Worm (Caenorhabditis elegans): ENCODE data around the gene lgc-13.

Gene lgc-13

ce11 chrX:12123152-12123551, 14.2 kb downstream of the lgc-13 start, which contains the start of gene T01H10.11:
TSS of gene T01H10.11 (plus strand) at chrX:12123452.
- TF ChIP-seq F57C9.4 (tag; optimal IDR thresholded peaks at IDR 0.05) (no peak), snpc-1.1 (tag; optimal IDR thresholded peaks at IDR 0.05; ENCODE audit: insufficient read depth) (no peak), ceh-79 (tag; optimal IDR thresholded peaks at IDR 0.05) (no peak), B0019.2 (GFP tag; conservative IDR thresholded peaks at IDR 0.05) (no peak), die-1 (tag; optimal IDR thresholded peaks at IDR 0.05) (no peak), ceh-100 (GFP tag; IDR thresholded peaks at IDR 0.05) (no peak), let-607 (tag; optimal IDR thresholded peaks at IDR 0.05) (no peak)

ce11 chrX:12125308-12125707, 16.3 kb downstream of the lgc-13 start, which contains the start of gene lgc-18:
TSS of gene lgc-18 (plus strand) at chrX:12125608.
- TF ChIP-seq B0336.3 (GFP tag; IDR thresholded peaks at IDR 0.05), result no peak
- TF ChIP-seq ztf-22 (GFP tag; optimal IDR thresholded peaks at IDR 0.05), result no peak
- TF ChIP-seq ceh-79 (tag; optimal IDR thresholded peaks at IDR 0.05), result no peak
- TF ChIP-seq xnd-1 (tag; optimal IDR thresholded peaks at IDR 0.05), result no peak
- no peak for TF ChIP-seq F33H1.4 (GFP tag; IDR thresholded peaks at IDR 0.05)
- TF ChIP-seq let-526 (GFP tag; IDR thresholded peaks at IDR 0.05), result no peak
- no peak for TF ChIP-seq egl-44 (GFP tag; IDR thresholded peaks at IDR 0.05)
- no peak for TF ChIP-seq B0019.2 (GFP tag; conservative IDR thresholded peaks at IDR 0.05)
- TF ChIP-seq tbp1 (GFP tag; optimal IDR thresholded peaks at IDR 0.05), result no peak

- no peak for TF ChIP-seq ztf-22 (GFP tag; optimal IDR thresholded peaks at IDR 0.05)
- no peak for TF ChIP-seq sea-2 (GFP tag; IDR thresholded peaks at IDR 0.05)
- no peak for TF ChIP-seq hrde-1 (tag; optimal IDR thresholded peaks at IDR 0.05; ENCODE audit: borderline replicate concordance)
- no peak for TF ChIP-seq F33H1.4 (GFP tag; IDR thresholded peaks at IDR 0.05)
- TF ChIP-seq ztf-6 (GFP tag; IDR thresholded peaks at IDR 0.05), result no peak
- TF ChIP-seq lin-40 (tag; optimal IDR thresholded peaks at IDR 0.05), result no peak
- TF ChIP-seq C06A6.2 (GFP tag; conservative IDR thresholded peaks at IDR 0.05), result no peak
- TF ChIP-seq ceh-91 (GFP tag; IDR thresholded peaks at IDR 0.05), result no peak
- no peak for TF ChIP-seq lsl-1 (GFP tag; optimal IDR thresholded peaks at IDR 0.05)
- no peak for TF ChIP-seq chd-7 (tag; optimal IDR thresholded peaks at IDR 0.05)
- TF ChIP-seq efl-1 (GFP tag; optimal IDR thresholded peaks at IDR 0.05), result no peak
- no peak for TF ChIP-seq attf-6 (GFP tag; IDR thresholded peaks at IDR 0.05)
- no peak for TF ChIP-seq let-607 (tag; optimal IDR thresholded peaks at IDR 0.05)
- no peak for TF ChIP-seq lir-1 (GFP tag; conservative IDR thresholded peaks at IDR 0.05)
- TF ChIP-seq ZK185.1 (tag; optimal IDR thresholded peaks at IDR 0.05; ENCODE audit: poor library complexity, severe bottlenecking), result no peak
- no peak for TF ChIP-seq him-1 (tag; optimal IDR thresholded peaks at IDR 0.05)
- no peak for TF ChIP-seq Y95B8A.8 (GFP tag; IDR thresholded peaks at IDR 0.05)
- no peak for TF ChIP-seq athp-1 (tag; optimal IDR thresholded peaks at IDR 0.05)
- TF ChIP-seq somi-1 (GFP tag; optimal IDR thresholded peaks at IDR 0.05), result no peak
- no peak for TF ChIP-seq tlf-1 (GFP tag; optimal IDR thresholded peaks at IDR 0.05)
Observed at ce11 chrX:12141051-12141450, 32.1 kb downstream of the lgc-13 start, which contains the start of gene lyst-1. TSS of gene lyst-1 (minus strand) at chrX:12141151.

- no peak for TF ChIP-seq F52B5.7 (tag; optimal IDR thresholded peaks at IDR 0.05)
- no peak for TF ChIP-seq T26A5.8 (tag; optimal IDR thresholded peaks at IDR 0.05)
- TF ChIP-seq F10E7.11 (tag; optimal IDR thresholded peaks at IDR 0.05), result no peak
- no peak for TF ChIP-seq die-1 (tag; optimal IDR thresholded peaks at IDR 0.05)
- TF ChIP-seq C06A6.2 (GFP tag; conservative IDR thresholded peaks at IDR 0.05), result no peak
- TF ChIP-seq F37B4.10 (GFP tag; IDR thresholded peaks at IDR 0.05), result no peak
- TF ChIP-seq madf-10 (tag; optimal IDR thresholded peaks at IDR 0.05), result no peak
- TF ChIP-seq Y53F4B.3 (GFP tag; IDR thresholded peaks at IDR 0.05), result no peak
- TF ChIP-seq snpc-1.3 (tag; optimal IDR thresholded peaks at IDR 0.05; ENCODE audit: insufficient read depth), result no peak
- TF ChIP-seq tbp1 (GFP tag; optimal IDR thresholded peaks at IDR 0.05), result no peak
- no peak for TF ChIP-seq sea-2 (GFP tag; IDR thresholded peaks at IDR 0.05)
- TF ChIP-seq aptf-2 (GFP tag; conservative IDR thresholded peaks at IDR 0.05), result no peak
- TF ChIP-seq pha-4 (tag; optimal IDR thresholded peaks at IDR 0.05), result no peak
- TF ChIP-seq attf-5 (GFP tag; optimal IDR thresholded peaks at IDR 0.05), result no peak
- TF ChIP-seq F22D6.2 (tag; optimal IDR thresholded peaks at IDR 0.05), result no peak
- TF ChIP-seq lin-26 (GFP tag; IDR thresholded peaks at IDR 0.05), result no peak
Observed at ce11 chrX:12142569-12142968, 33.6 kb downstream of the lgc-13 start, which contains the start of gene M153.3. TSS of gene M153.3 (plus strand) at chrX:12142869.

Data from whole organism, young adult.